Fruit fly (Drosophila melanogaster) whole organism, embryonic: Measurements from ENCODE around the gene CG42375.
A peak's percentile ranks its signal among the peaks of the same experiment; 100 is the strongest.

ENCODE experiments used
- Atf-2 ChIP-seq: fragments of 200-800 bp; sonication (Bioruptor generic); optimal IDR thresholded peaks from 2 replicates; lab custom pipeline; 2016; ENCODE audit warnings: missing biosample characterization, missing genetic modification characterization
- CG10654 ChIP-seq: fragments of 200-800 bp; sonication (Bioruptor generic); optimal IDR thresholded peaks from 2 replicates; lab custom pipeline; 2016; ENCODE audit warnings: missing biosample characterization, missing genetic modification characterization
- CG11504 ChIP-seq: fragments of 200-800 bp; sonication (Bioruptor generic); optimal IDR thresholded peaks from 3 replicates; lab custom pipeline; 2019; ENCODE audit warnings: missing biosample characterization, mild to moderate bottlenecking, missing genetic modification characterization, moderate library complexity
- CG11695 ChIP-seq: fragments of 200-800 bp; sonication (Bioruptor generic); IDR thresholded peaks from 3 replicates; pipeline ENCODE4 v1.3.6; 2022; ENCODE audit warnings: missing biosample characterization, missing genetic modification characterization
- CG12104 ChIP-seq: fragments of 200-800 bp; sonication (Bioruptor generic); optimal IDR thresholded peaks from 3 replicates; lab custom pipeline; 2016; ENCODE audit warnings: missing biosample characterization, missing genetic modification characterization
- CG12236 ChIP-seq: fragments of 200-800 bp; sonication (Bioruptor generic); optimal IDR thresholded peaks from 2 replicates; lab custom pipeline; 2016; ENCODE audit warnings: missing biosample characterization, missing genetic modification characterization
- CG13296 ChIP-seq: fragments of 200-800 bp; sonication (Bioruptor generic); optimal IDR thresholded peaks from 3 replicates; lab custom pipeline; 2018; ENCODE audit warnings: missing biosample characterization, mild to moderate bottlenecking, missing genetic modification characterization
- CG14860 ChIP-seq: fragments of 200-800 bp; sonication (Bioruptor generic); IDR thresholded peaks from 3 replicates; pipeline ENCODE4 v1.3.6; 2022; ENCODE audit warnings: missing biosample characterization, missing genetic modification characterization; ENCODE audit not compliant: partially characterized antibody
- CG17361 ChIP-seq: fragments of 200-800 bp; sonication (Bioruptor generic); IDR thresholded peaks from 3 replicates; pipeline ENCODE4 v1.3.6; 2022; ENCODE audit warnings: missing biosample characterization, missing genetic modification characterization
- CG31441 ChIP-seq: fragments of 200-800 bp; sonication (Bioruptor generic); IDR thresholded peaks from 2 replicates; pipeline ENCODE4 v1.3.6; 2022; ENCODE audit warnings: missing biosample characterization, missing genetic modification characterization
- CG43689 ChIP-seq: fragments of 200-800 bp; sonication (Bioruptor generic); IDR thresholded peaks from 2 replicates; pipeline ENCODE4 v1.3.6; 2022; ENCODE audit warnings: missing biosample characterization, missing genetic modification characterization
- CG4707 ChIP-seq: fragments of 200-800 bp; sonication (Bioruptor generic); optimal IDR thresholded peaks from 2 replicates; lab custom pipeline; 2018; ENCODE audit warnings: missing biosample characterization, mild to moderate bottlenecking, missing genetic modification characterization, moderate library complexity
- CG4820 ChIP-seq: fragments of 200-800 bp; sonication (Bioruptor generic); optimal IDR thresholded peaks from 3 replicates; lab custom pipeline; 2016; ENCODE audit warnings: missing biosample characterization, missing genetic modification characterization
- CG6765 ChIP-seq: fragments of 200-800 bp; sonication (Bioruptor generic); optimal IDR thresholded peaks from 3 replicates; lab custom pipeline; 2017; ENCODE audit warnings: missing biosample characterization, mild to moderate bottlenecking, missing genetic modification characterization
- CG7271 ChIP-seq: fragments of 200-800 bp; sonication (Bioruptor generic); optimal IDR thresholded peaks from 2 replicates; lab custom pipeline; 2018; ENCODE audit warnings: missing biosample characterization, mild to moderate bottlenecking, missing genetic modification characterization, moderate library complexity
- CG8089 ChIP-seq: fragments of 200-800 bp; sonication (Bioruptor generic); optimal IDR thresholded peaks from 3 replicates; lab custom pipeline; 2016; ENCODE audit warnings: missing biosample characterization, missing genetic modification characterization
- CG8944 ChIP-seq: fragments of 200-800 bp; sonication (Bioruptor generic); optimal IDR thresholded peaks from 3 replicates; lab custom pipeline; 2016; ENCODE audit warnings: missing biosample characterization, missing genetic modification characterization
- CoRest ChIP-seq: fragments of 200-800 bp; sonication (Bioruptor generic); optimal IDR thresholded peaks from 3 replicates; lab custom pipeline; 2018; ENCODE audit warnings: missing biosample characterization, mild to moderate bottlenecking, missing genetic modification characterization, moderate library complexity
- Dek ChIP-seq: fragments of 200-800 bp; sonication (Bioruptor generic); optimal IDR thresholded peaks from 3 replicates; lab custom pipeline; 2019; ENCODE audit warnings: missing biosample characterization, mild to moderate bottlenecking, missing genetic modification characterization, moderate library complexity
- Dfd ChIP-seq, 2 experiments: fragments of >200 bp; optimal IDR thresholded peaks; 2 replicates each; lab custom pipeline; 2017; ENCODE audit warnings: missing biosample characterization in 2 of 2, missing genetic modification characterization in 2 of 2
- Dref ChIP-seq: fragments of 200-800 bp; sonication (Bioruptor generic); IDR thresholded peaks from 2 replicates; pipeline ENCODE4 v1.3.6; 2022; ENCODE audit warnings: missing biosample characterization, missing genetic modification characterization
- Gsc ChIP-seq: fragments of 200-800 bp; sonication (Bioruptor generic); IDR thresholded peaks from 2 replicates; pipeline ENCODE4 v1.3.6; 2022; ENCODE audit warnings: missing biosample characterization, missing genetic modification characterization
- Gug ChIP-seq: fragments of 200-800 bp; sonication (Bioruptor generic); IDR thresholded peaks from 4 replicates; pipeline ENCODE4 v1.3.6; 2022; ENCODE audit warnings: missing biosample characterization, missing genetic modification characterization
- Hand ChIP-seq: fragments of 200-800 bp; sonication (Bioruptor generic); optimal IDR thresholded peaks from 2 replicates; lab custom pipeline; 2017; ENCODE audit warnings: mild to moderate bottlenecking, missing biosample characterization, missing genetic modification reagents, missing genetic modification characterization
- Hmx ChIP-seq: fragments of 200-800 bp; sonication (Bioruptor generic); optimal IDR thresholded peaks from 2 replicates; lab custom pipeline; 2016; ENCODE audit warnings: missing biosample characterization, missing genetic modification characterization
- Mrtf ChIP-seq: fragments of 200-800 bp; sonication (Bioruptor generic); IDR thresholded peaks from 3 replicates; pipeline ENCODE4 v1.3.6; 2022; ENCODE audit warnings: missing biosample characterization, missing genetic modification characterization
- Oaz ChIP-seq: fragments of 200-800 bp; sonication (Bioruptor generic); IDR thresholded peaks from 2 replicates; pipeline ENCODE4 v1.3.6; 2022; ENCODE audit warnings: missing biosample characterization, missing genetic modification characterization
- Rfx ChIP-seq: fragments of 200-800 bp; sonication (Bioruptor generic); IDR thresholded peaks from 2 replicates; pipeline ENCODE4 v1.3.6; 2022; ENCODE audit warnings: missing biosample characterization, missing genetic modification characterization
- Sry-β ChIP-seq: fragments of 200-800 bp; sonication (Bioruptor generic); optimal IDR thresholded peaks from 2 replicates; lab custom pipeline; 2018; ENCODE audit warnings: missing biosample characterization, mild to moderate bottlenecking, missing genetic modification characterization, moderate library complexity
- chinmo ChIP-seq: fragments of 200-800 bp; sonication (Bioruptor generic); IDR thresholded peaks from 4 replicates; pipeline ENCODE4 v1.3.6; 2022; ENCODE audit warnings: missing biosample characterization, missing genetic modification characterization; ENCODE audit not compliant: partially characterized antibody
- da ChIP-seq: fragments of 200-800 bp; sonication (Bioruptor generic); optimal IDR thresholded peaks from 2 replicates; lab custom pipeline; 2016; ENCODE audit warnings: missing biosample characterization, missing genetic modification characterization
- disco-r ChIP-seq: fragments of 200-800 bp; sonication (Bioruptor generic); optimal IDR thresholded peaks from 2 replicates; lab custom pipeline; 2016; ENCODE audit warnings: missing biosample characterization, missing genetic modification characterization
- dmrt11E ChIP-seq: fragments of 200-800 bp; sonication (Bioruptor generic); optimal IDR thresholded peaks from 3 replicates; lab custom pipeline; 2018; ENCODE audit warnings: missing biosample characterization, mild to moderate bottlenecking, missing genetic modification characterization, moderate library complexity
- dpn ChIP-seq, 2 experiments: fragments of 200-800 bp; sonication (Bioruptor generic); optimal IDR thresholded peaks; 3 replicates each; lab custom pipeline; 2016; ENCODE audit warnings: missing biosample characterization in 2 of 2, missing genetic modification characterization in 2 of 2
- emc ChIP-seq: fragments of 200-800 bp; sonication (Bioruptor generic); optimal IDR thresholded peaks from 2 replicates; lab custom pipeline; 2016; ENCODE audit warnings: missing biosample characterization, missing genetic modification characterization
- fd3F ChIP-seq: fragments of 200-800 bp; sonication (Bioruptor generic); optimal IDR thresholded peaks from 2 replicates; lab custom pipeline; 2018; ENCODE audit warnings: missing biosample characterization, mild to moderate bottlenecking, missing genetic modification characterization, moderate library complexity
- inv ChIP-seq: fragments of 200-800 bp; sonication (Bioruptor generic); IDR thresholded peaks from 2 replicates; pipeline ENCODE4 v1.3.6; 2022; ENCODE audit warnings: missing biosample characterization, missing genetic modification characterization; ENCODE audit not compliant: partially characterized antibody
- kay ChIP-seq: fragments of 200-800 bp; sonication (Bioruptor generic); optimal IDR thresholded peaks from 2 replicates; lab custom pipeline; 2016; ENCODE audit warnings: missing biosample characterization, missing genetic modification characterization
- odd ChIP-seq: fragments of 200-800 bp; sonication (Bioruptor generic); optimal IDR thresholded peaks from 2 replicates; lab custom pipeline; 2017; ENCODE audit warnings: missing biosample characterization, mild to moderate bottlenecking, missing genetic modification characterization
- pb ChIP-seq: fragments of 200-800 bp; sonication (Bioruptor generic); optimal IDR thresholded peaks from 3 replicates; lab custom pipeline; 2016; ENCODE audit warnings: missing biosample characterization, missing genetic modification characterization
- rib ChIP-seq: fragments of 200-800 bp; sonication (Bioruptor generic); IDR thresholded peaks from 2 replicates; pipeline ENCODE4 v1.3.6; 2022; ENCODE audit warnings: missing biosample characterization, missing genetic modification characterization
- sc ChIP-seq, 3 experiments: fragments of >200 bp in 2 of 3; fragments of 200-800 bp in 1 of 3; sonication (Bioruptor generic) in 1 of 3; optimal IDR thresholded peaks; 2 replicates in 2 of 3; 3 replicates in 1 of 3; lab custom pipeline; 2017; ENCODE audit warnings: mild to moderate bottlenecking in 1 of 3, missing biosample characterization in 1 of 3, missing genetic modification characterization in 1 of 3, missing genetic modification reagents in 1 of 3
- sim ChIP-seq: fragments of 200-800 bp; sonication (Bioruptor generic); IDR thresholded peaks from 2 replicates; pipeline ENCODE4 v1.3.6; 2022; ENCODE audit warnings: missing biosample characterization, missing genetic modification characterization
- slbo ChIP-seq: fragments of 200-800 bp; sonication (Bioruptor generic); IDR thresholded peaks from 2 replicates; pipeline ENCODE4 v1.3.6; 2022; ENCODE audit warnings: missing biosample characterization, missing genetic modification characterization
- sr ChIP-seq: fragments of 200-800 bp; sonication (Bioruptor generic); IDR thresholded peaks from 3 replicates; pipeline ENCODE4 v1.3.6; 2022; ENCODE audit warnings: missing biosample characterization, missing genetic modification characterization
- stwl ChIP-seq: fragments of 200-800 bp; sonication (Bioruptor generic); optimal IDR thresholded peaks from 3 replicates; lab custom pipeline; 2018; ENCODE audit warnings: missing biosample characterization, mild to moderate bottlenecking, missing genetic modification characterization, moderate library complexity
- tgo ChIP-seq: fragments of 200-800 bp; sonication (Bioruptor generic); IDR thresholded peaks from 3 replicates; pipeline ENCODE4 v1.3.6; 2022; ENCODE audit warnings: missing biosample characterization, missing genetic modification characterization
- unc-4 ChIP-seq: fragments of 200-800 bp; sonication (Bioruptor generic); IDR thresholded peaks from 2 replicates; pipeline ENCODE4 v1.3.6; 2022; ENCODE audit warnings: missing biosample characterization, missing genetic modification characterization; ENCODE audit not compliant: partially characterized antibody
- wor ChIP-seq: fragments of 200-800 bp; sonication (Bioruptor generic); IDR thresholded peaks from 2 replicates; pipeline ENCODE4 v1.3.6; 2022; ENCODE audit warnings: missing biosample characterization, missing genetic modification characterization
- zen2 ChIP-seq: fragments of 200-800 bp; sonication (Bioruptor generic); IDR thresholded peaks from 3 replicates; pipeline ENCODE4 v1.3.6; 2022; ENCODE audit warnings: missing biosample characterization, missing genetic modification characterization; ENCODE audit not compliant: partially characterized antibody

CG42375 gene

dm6 chr3R:13803892-13804710 is 24.7 kb downstream of the CG42375 start (continued):
- TF ChIP-seq Sry-β (GFP tag; lab: Kevin White, UChicago), result no peak
- TF ChIP-seq kay (GFP tag; lab: Kevin White, UChicago), result no peak
- no peak for TF ChIP-seq Gsc
- no peak for TF ChIP-seq Atf-2 (GFP tag; lab: Kevin White, UChicago)
- no peak for TF ChIP-seq Oaz (GFP tag; lab: Robert Waterston, UW)
- no peak for TF ChIP-seq wor
- TF ChIP-seq CG7271 (tag; lab: Kevin White, UChicago), result no peak
- no peak for TF ChIP-seq da (GFP tag; lab: Kevin White, UChicago)
- no peak for TF ChIP-seq CG14860
- no peak for TF ChIP-seq tgo
- no peak for TF ChIP-seq CG11695 (GFP tag; lab: Robert Waterston, UW)
- no peak for TF ChIP-seq inv
- TF ChIP-seq CG8089 (GFP tag; lab: Kevin White, UChicago), result no peak
- TF ChIP-seq unc-4 (GFP tag; lab: Robert Waterston, UW), result no peak
- no peak for TF ChIP-seq Dfd (GFP tag; optimal IDR thresholded peaks at IDR 0.05; lab: Kevin White, UChicago)
- no peak for TF ChIP-seq CG8944
- TF ChIP-seq CG43689 (GFP tag; lab: Robert Waterston, UW), result no peak
- TF ChIP-seq emc, result no peak
- no peak for TF ChIP-seq odd (GFP tag; lab: Kevin White, UChicago)
- TF ChIP-seq Mrtf (GFP tag; lab: Robert Waterston, UW), result no peak
- peak; percentile 73; the same call in 1 of the 3 replicates for TF ChIP-seq CG17361 (GFP tag; lab: Robert Waterston, UW)
- peak; percentile 46 for TF ChIP-seq CG13296 (GFP tag; lab: Kevin White, UChicago)
- 0 out of 2 replicates have a peak, but pooled peaks have one; percentile 9 for TF ChIP-seq slbo (GFP tag; lab: Robert Waterston, UW)
- no peak for TF ChIP-seq Rfx (GFP tag; lab: Robert Waterston, UW)
- no peak for TF ChIP-seq dmrt11E
- no peak for TF ChIP-seq CG4820 (GFP tag; lab: Kevin White, UChicago)
- no peak for TF ChIP-seq pb (GFP tag; lab: Kevin White, UChicago)
- no peak for TF ChIP-seq zen2
- no peak for TF ChIP-seq stwl (tag; lab: Kevin White, UChicago)
- peak; percentile 66 for TF ChIP-seq CG11504 (tag; lab: Kevin White, UChicago)
- no peak for TF ChIP-seq fd3F
- TF ChIP-seq CG10654, result no peak
- TF ChIP-seq CG12104 (GFP tag; lab: Kevin White, UChicago), result peak; percentile 30
- TF ChIP-seq chinmo (GFP tag; lab: Robert Waterston, UW), result no peak
- TF ChIP-seq dpn (GFP tag; optimal IDR thresholded peaks at IDR 0.05; lab: Kevin White, UChicago), result no peak
- no peak for TF ChIP-seq Hmx (GFP tag; lab: Kevin White, UChicago)
- TF ChIP-seq rib, result no peak
- peak; percentile 29 for TF ChIP-seq Dek
- no peak for TF ChIP-seq sim (GFP tag; lab: Robert Waterston, UW)
- TF ChIP-seq CG6765 (GFP tag; lab: Kevin White, UChicago), result no peak
- no peak for TF ChIP-seq sc (optimal IDR thresholded peaks at IDR 0.05; lab: Kevin White, UChicago)
- TF ChIP-seq sc (GFP tag; optimal IDR thresholded peaks at IDR 0.05; lab: Kevin White, UChicago), result peak; percentile 4
- no peak for TF ChIP-seq sr (GFP tag; lab: Robert Waterston, UW)
- TF ChIP-seq Dref (GFP tag; lab: Robert Waterston, UW), result no peak
- TF ChIP-seq Gug (GFP tag; lab: Robert Waterston, UW), result no peak
- TF ChIP-seq CoRest (tag; lab: Kevin White, UChicago), result peak; percentile 46
- TF ChIP-seq CG4707 (GFP tag; lab: Kevin White, UChicago), result no peak
- no peak for TF ChIP-seq disco-r
- no peak for TF ChIP-seq CG12236 (GFP tag; lab: Kevin White, UChicago)
- TF ChIP-seq CG31441, result no peak; the same call in 1 of the 2 replicates
- TF ChIP-seq Hand, result no peak
